Fruit fly (Drosophila melanogaster) whole organism, embryonic: ENCODE results near the gene AP-1sigma.

ENCODE experiments used
- Atf6 ChIP-seq: fragments of 200-800 bp; sonication (Bioruptor generic); IDR thresholded peaks from 2 replicates; pipeline ENCODE4 v1.3.6; 2022; ENCODE audit warnings: missing biosample characterization, missing genetic modification characterization
- CG14710 ChIP-seq: fragments of 200-800 bp; sonication (Bioruptor generic); optimal IDR thresholded peaks from 3 replicates; lab custom pipeline; 2019; ENCODE audit warnings: missing biosample characterization, mild to moderate bottlenecking, missing genetic modification characterization, moderate library complexity
- CG15269 ChIP-seq: fragments of 200-800 bp; sonication (Bioruptor generic); optimal IDR thresholded peaks from 2 replicates; lab custom pipeline; 2018; ENCODE audit warnings: missing biosample characterization, mild to moderate bottlenecking, missing genetic modification characterization, moderate library complexity
- CG1529 ChIP-seq: fragments of 200-800 bp; sonication (Bioruptor generic); optimal IDR thresholded peaks from 3 replicates; lab custom pipeline; 2018; ENCODE audit warnings: missing biosample characterization, missing genetic modification characterization
- CG1647 ChIP-seq: fragments of 200-800 bp; sonication (Bioruptor generic); optimal IDR thresholded peaks from 3 replicates; lab custom pipeline; 2016; ENCODE audit warnings: missing biosample characterization, missing genetic modification characterization
- CG17802 ChIP-seq: fragments of 200-800 bp; sonication (Bioruptor generic); optimal IDR thresholded peaks from 2 replicates; lab custom pipeline; 2018; ENCODE audit warnings: missing biosample characterization, mild to moderate bottlenecking, missing genetic modification characterization, moderate library complexity
- CG30020 ChIP-seq: fragments of 200-800 bp; optimal IDR thresholded peaks from 2 replicates; lab custom pipeline; 2019; ENCODE audit warnings: missing biosample characterization, mild to moderate bottlenecking, missing genetic modification characterization, moderate library complexity
- CG34224 ChIP-seq: fragments of 200-800 bp; sonication (Bioruptor generic); IDR thresholded peaks from 3 replicates; pipeline ENCODE4 v1.3.6; 2022; ENCODE audit warnings: missing biosample characterization, missing genetic modification characterization; ENCODE audit not compliant: partially characterized antibody
- CG3995 ChIP-seq: fragments of 200-800 bp; sonication (Bioruptor generic); optimal IDR thresholded peaks from 3 replicates; lab custom pipeline; 2016; ENCODE audit warnings: missing biosample characterization, missing genetic modification characterization
- CG6854 ChIP-seq: fragments of 200-800 bp; sonication (Bioruptor generic); optimal IDR thresholded peaks from 3 replicates; lab custom pipeline; 2017; ENCODE audit warnings: missing biosample characterization, mild to moderate bottlenecking, missing genetic modification characterization
- CG7928 ChIP-seq: fragments of 200-800 bp; sonication (Bioruptor generic); optimal IDR thresholded peaks from 2 replicates; lab custom pipeline; 2017; ENCODE audit warnings: missing biosample characterization, mild to moderate bottlenecking, missing genetic modification characterization
- CG7987 ChIP-seq: fragments of 200-800 bp; sonication (Bioruptor generic); optimal IDR thresholded peaks from 2 replicates; lab custom pipeline; 2018; ENCODE audit warnings: missing biosample characterization, mild to moderate bottlenecking, missing genetic modification characterization, moderate library complexity
- CG9215 ChIP-seq: fragments of 200-800 bp; sonication (Bioruptor generic); IDR thresholded peaks from 2 replicates; pipeline ENCODE4 v1.3.6; 2022; ENCODE audit warnings: missing biosample characterization, missing genetic modification characterization
- D ChIP-seq, 2 experiments: fragments of 200-800 bp in 1 of 2; fragments of >200 bp in 1 of 2; sonication (Bioruptor generic) in 1 of 2; optimal IDR thresholded peaks; 2 replicates in 1 of 2; 3 replicates in 1 of 2; lab custom pipeline; 2017; ENCODE audit warnings: mild to moderate bottlenecking in 1 of 2, missing biosample characterization in 1 of 2, missing genetic modification characterization in 1 of 2, missing genetic modification reagents in 1 of 2
- HLH4C ChIP-seq: fragments of 200-800 bp; sonication (Bioruptor generic); IDR thresholded peaks from 3 replicates; pipeline ENCODE4 v1.3.6; 2022; ENCODE audit warnings: missing biosample characterization, missing genetic modification characterization; ENCODE audit not compliant: partially characterized antibody
- HmgD ChIP-seq: fragments of 200-800 bp; sonication (Bioruptor generic); optimal IDR thresholded peaks from 3 replicates; lab custom pipeline; 2016; ENCODE audit warnings: missing biosample characterization, missing genetic modification characterization
- Hr3 ChIP-seq: fragments of 200-800 bp; sonication (Bioruptor generic); optimal IDR thresholded peaks from 3 replicates; lab custom pipeline; 2016; ENCODE audit warnings: missing biosample characterization, missing genetic modification characterization
- Lhr ChIP-seq: fragments of 200-800 bp; sonication (Bioruptor generic); optimal IDR thresholded peaks from 3 replicates; lab custom pipeline; 2017; ENCODE audit warnings: mild to moderate bottlenecking, missing biosample characterization, missing genetic modification reagents, missing genetic modification characterization
- MESR4 ChIP-seq: fragments of 200-800 bp; sonication (Bioruptor generic); optimal IDR thresholded peaks from 2 replicates; lab custom pipeline; 2018; ENCODE audit warnings: missing biosample characterization, mild to moderate bottlenecking, missing genetic modification characterization, moderate library complexity
- Med ChIP-seq: fragments of 200-800 bp; sonication (Bioruptor generic); peaks from one replicate; lab custom pipeline; 2016; ENCODE audit warnings: missing biosample characterization, missing genetic modification characterization, mild to moderate bottlenecking, inconsistent platforms, moderate library complexity
- Myb ChIP-seq: fragments of 200-800 bp; sonication (Bioruptor generic); optimal IDR thresholded peaks from 2 replicates; lab custom pipeline; 2016; ENCODE audit warnings: missing biosample characterization, missing genetic modification characterization
- NC2α ChIP-seq: fragments of 200-800 bp; sonication (Bioruptor generic); optimal IDR thresholded peaks from 2 replicates; lab custom pipeline; 2016; ENCODE audit warnings: missing biosample characterization, missing genetic modification characterization
- Nf-YB ChIP-seq: fragments of 200-800 bp; sonication (Bioruptor generic); optimal IDR thresholded peaks from 3 replicates; lab custom pipeline; 2019; ENCODE audit warnings: missing biosample characterization, mild to moderate bottlenecking, missing genetic modification characterization, moderate library complexity
- Side ChIP-seq: fragments of 200-800 bp; sonication (Bioruptor generic); optimal IDR thresholded peaks from 2 replicates; lab custom pipeline; 2016; ENCODE audit warnings: missing biosample characterization, missing genetic modification characterization
- Usf ChIP-seq: fragments of 200-800 bp; sonication (Bioruptor generic); optimal IDR thresholded peaks from 2 replicates; lab custom pipeline; 2017; ENCODE audit warnings: missing genotype, missing biosample characterization, missing genetic modification characterization
- az2 ChIP-seq: fragments of 200-800 bp; sonication (Bioruptor generic); optimal IDR thresholded peaks from 3 replicates; lab custom pipeline; 2016; ENCODE audit warnings: missing biosample characterization, missing genetic modification characterization
- chif ChIP-seq, 2 experiments: fragments of 200-800 bp; sonication (Bioruptor generic); optimal IDR thresholded peaks; 3 replicates each; lab custom pipeline; 2016; ENCODE audit warnings: missing biosample characterization in 2 of 2, missing genetic modification characterization in 2 of 2
- chm ChIP-seq: fragments of 200-800 bp; sonication (Bioruptor generic); IDR thresholded peaks from 2 replicates; pipeline ENCODE4 v1.3.6; 2022; ENCODE audit warnings: missing biosample characterization, missing genetic modification characterization
- ci ChIP-seq: fragments of 200-800 bp; sonication (Bioruptor generic); IDR thresholded peaks from 3 replicates; pipeline ENCODE4 v1.3.6; 2022; ENCODE audit warnings: missing biosample characterization, missing genetic modification characterization
- crc ChIP-seq: fragments of 200-800 bp; sonication (Bioruptor generic); optimal IDR thresholded peaks from 2 replicates; lab custom pipeline; 2016; ENCODE audit warnings: missing biosample characterization, missing genetic modification characterization
- crp ChIP-seq, 2 experiments: fragments of 200-800 bp; sonication (Bioruptor generic); optimal IDR thresholded peaks; 2 replicates in 1 of 2; 3 replicates in 1 of 2; lab custom pipeline; 2017; ENCODE audit warnings: missing biosample characterization in 2 of 2, missing genetic modification characterization in 2 of 2, mild to moderate bottlenecking in 1 of 2, moderate library complexity in 1 of 2
- dati ChIP-seq: fragments of 200-800 bp; sonication (Bioruptor generic); IDR thresholded peaks from 2 replicates; pipeline ENCODE4 v1.3.6; 2022; ENCODE audit warnings: missing biosample characterization, missing genetic modification characterization
- esg ChIP-seq: fragments of 200-800 bp; sonication (Bioruptor generic); conservative IDR thresholded peaks from 2 replicates; pipeline ENCODE4 v1.3.6; 2022; ENCODE audit warnings: missing biosample characterization, missing genetic modification characterization
- eyg ChIP-seq: fragments of 200-800 bp; sonication (Bioruptor generic); optimal IDR thresholded peaks from 3 replicates; lab custom pipeline; 2016; ENCODE audit warnings: missing biosample characterization, missing genetic modification characterization
- fru ChIP-seq: fragments of >200 bp; optimal IDR thresholded peaks from 2 replicates; lab custom pipeline; 2017
- ftz-f1 ChIP-seq: fragments of 200-800 bp; sonication (Bioruptor generic); optimal IDR thresholded peaks from 2 replicates; lab custom pipeline; 2016; ENCODE audit warnings: missing biosample characterization, missing genetic modification characterization
- gt ChIP-seq: fragments of 200-800 bp; sonication (Bioruptor generic); IDR thresholded peaks from 2 replicates; pipeline ENCODE4 v1.3.6; 2022; ENCODE audit warnings: missing biosample characterization, missing genetic modification characterization
- ind ChIP-seq: fragments of 200-800 bp; sonication (Bioruptor generic); optimal IDR thresholded peaks from 3 replicates; lab custom pipeline; 2016; ENCODE audit warnings: missing biosample characterization, missing genetic modification characterization
- ken ChIP-seq: fragments of 200-800 bp; sonication (Bioruptor generic); IDR thresholded peaks from 3 replicates; pipeline ENCODE4 v1.3.6; 2022; ENCODE audit warnings: missing biosample characterization, missing genetic modification characterization
- mam ChIP-seq: fragments of 200-800 bp; sonication (Bioruptor generic); optimal IDR thresholded peaks from 3 replicates; lab custom pipeline; 2016; ENCODE audit warnings: missing biosample characterization, missing genetic modification characterization
- nerfin-1 ChIP-seq: fragments of 200-800 bp; sonication (Bioruptor generic); optimal IDR thresholded peaks from 3 replicates; lab custom pipeline; 2019; ENCODE audit warnings: missing biosample characterization, mild to moderate bottlenecking, missing genetic modification characterization, moderate library complexity
- nerfin-2 ChIP-seq: fragments of 200-800 bp; sonication (Bioruptor generic); IDR thresholded peaks from 2 replicates; pipeline ENCODE4 v1.3.6; 2022; ENCODE audit warnings: missing biosample characterization, missing genetic modification characterization; ENCODE audit not compliant: partially characterized antibody
- otp ChIP-seq: fragments of 200-800 bp; sonication (Bioruptor generic); IDR thresholded peaks from 3 replicates; pipeline ENCODE4, ENCODE4 v1.3.6; 2022; ENCODE audit warnings: missing biosample characterization, missing genetic modification characterization
- psq ChIP-seq: fragments of 200-800 bp; sonication (Bioruptor generic); optimal IDR thresholded peaks from 2 replicates; lab custom pipeline; 2017; ENCODE audit warnings: missing biosample characterization, missing genetic modification characterization
- rib ChIP-seq: fragments of 200-800 bp; sonication (Bioruptor generic); IDR thresholded peaks from 2 replicates; pipeline ENCODE4 v1.3.6; 2022; ENCODE audit warnings: missing biosample characterization, missing genetic modification characterization
- salm ChIP-seq: fragments of 200-800 bp; sonication (Bioruptor generic); optimal IDR thresholded peaks from 2 replicates; lab custom pipeline; 2018; ENCODE audit warnings: missing biosample characterization, mild to moderate bottlenecking, missing genetic modification characterization
- sqz ChIP-seq: fragments of 200-800 bp; sonication (Bioruptor generic); optimal IDR thresholded peaks from 3 replicates; lab custom pipeline; 2018; ENCODE audit warnings: missing biosample characterization, mild to moderate bottlenecking, missing genetic modification characterization
- sug ChIP-seq: fragments of 200-800 bp; optimal IDR thresholded peaks from 2 replicates; lab custom pipeline; 2019; ENCODE audit warnings: missing biosample characterization, mild to moderate bottlenecking, missing genetic modification characterization, moderate library complexity
- tio ChIP-seq: fragments of 200-800 bp; sonication (Bioruptor generic); optimal IDR thresholded peaks from 2 replicates; lab custom pipeline; 2017; ENCODE audit warnings: missing biosample characterization, missing genetic modification characterization, inconsistent platforms
- trh ChIP-seq: fragments of 200-800 bp; sonication (Bioruptor generic); optimal IDR thresholded peaks from 2 replicates; lab custom pipeline; 2016; ENCODE audit warnings: missing biosample characterization, missing genetic modification characterization
- vvl ChIP-seq: fragments of 200-800 bp; sonication (Bioruptor generic); IDR thresholded peaks from 2 replicates; pipeline ENCODE4 v1.3.6; 2022; ENCODE audit warnings: missing biosample characterization, missing genetic modification characterization
- yki ChIP-seq: fragments of >200 bp; optimal IDR thresholded peaks from 3 replicates; lab custom pipeline; 2018

The AP-1sigma gene

DNA sequence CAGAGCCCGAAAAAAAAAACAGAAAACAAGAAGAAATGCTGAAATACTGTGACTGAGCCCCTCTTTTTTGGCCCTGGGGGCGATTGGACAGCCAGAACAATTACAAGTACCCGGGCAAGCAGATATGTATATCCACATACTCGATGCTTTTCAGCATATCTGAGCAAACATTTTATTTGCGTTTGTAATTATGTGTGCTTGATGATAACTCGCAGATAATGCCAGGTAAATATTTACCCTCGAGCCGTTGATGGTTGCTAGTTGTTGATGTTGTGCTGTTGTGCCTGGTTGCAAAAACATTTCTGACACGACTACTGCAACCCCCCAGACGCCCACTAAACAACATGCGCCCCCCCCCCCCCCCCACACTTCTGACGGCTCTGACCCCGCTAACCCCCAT is 39.1 kb upstream of the AP-1sigma start (continued):
- TF ChIP-seq ci (GFP tag; lab: Robert Waterston, UW) (peak; percentile 69; the same call in 1 of the 3 replicates), ind (no peak), chif (GFP tag; optimal IDR thresholded peaks at IDR 0.05; lab: Kevin White, UChicago) (no peak), Myb (GFP tag; lab: Kevin White, UChicago) (no peak), CG34224 (GFP tag; lab: Robert Waterston, UW) (no peak), CG1647 (no peak), rib (GFP tag; lab: Robert Waterston, UW) (no peak), gt (GFP tag; lab: Robert Waterston, UW) (no peak), Hr3 (GFP tag; lab: Kevin White, UChicago) (no peak), Nf-YB (GFP tag; lab: Kevin White, UChicago) (peak; percentile 22), salm (tag; lab: Kevin White, UChicago) (peak; percentile 70), CG1529 (GFP tag; lab: Kevin White, UChicago) (peak; percentile 21), sqz (GFP tag; lab: Kevin White, UChicago) (peak; percentile 62), MESR4 (no peak), Med (no peak), vvl (no peak), CG7928 (GFP tag; lab: Kevin White, UChicago) (peak; percentile 26), ftz-f1 (GFP tag; lab: Kevin White, UChicago) (no peak), nerfin-1 (peak; percentile 43), az2 (GFP tag; lab: Kevin White, UChicago) (no peak), trh (GFP tag; lab: Kevin White, UChicago) (no peak), CG14710 (tag; lab: Kevin White, UChicago) (peak; percentile 17), CG15269 (peak; percentile 50), ken (no peak), CG3995 (GFP tag; lab: Kevin White, UChicago) (no peak), psq (GFP tag; lab: Kevin White, UChicago) (no peak), CG7987 (peak; percentile 80), fru (lab: Kevin White, UChicago) (no peak), crc (no peak), otp (GFP tag; lab: Robert Waterston, UW) (peak; percentile 64; the same call in 2 of the 3 replicates), CG9215 (no peak), crp (GFP tag; optimal IDR thresholded peaks at IDR 0.05; lab: Kevin White, UChicago) (no peak), Usf (GFP tag; lab: Kevin White, UChicago) (no peak), HmgD (GFP tag; lab: Kevin White, UChicago) (no peak), chm (GFP tag; lab: Robert Waterston, UW) (0 out of 2 replicates have a peak, but pooled peaks have one; percentile 35), HLH4C (GFP tag; lab: Robert Waterston, UW) (no peak), tio (GFP tag; lab: Kevin White, UChicago) (no peak), CG30020 (no peak), D (optimal IDR thresholded peaks at IDR 0.05; lab: Kevin White, UChicago) (no peak), D (GFP tag; optimal IDR thresholded peaks at IDR 0.05; lab: Kevin White, UChicago) (no peak), esg (no peak), sug (tag; lab: Kevin White, UChicago) (peak; percentile 64), yki (lab: Kevin White, UChicago) (no peak), Atf6 (peak; percentile 39; the same call in 1 of the 2 replicates), CG6854 (GFP tag; lab: Kevin White, UChicago) (peak; percentile 40), NC2α (GFP tag; lab: Kevin White, UChicago) (no peak), Lhr (GFP tag; lab: Kevin White, UChicago) (no peak), eyg (GFP tag; lab: Kevin White, UChicago) (no peak), CG17802 (tag; lab: Kevin White, UChicago) (no peak), nerfin-2 (GFP tag; lab: Robert Waterston, UW) (no peak), mam (GFP tag; lab: Kevin White, UChicago) (no peak), dati (GFP tag; lab: Robert Waterston, UW) (no peak), Side (GFP tag; lab: Kevin White, UChicago) (no peak)
